Worm (Caenorhabditis elegans) whole organism, L2 larva: ENCODE results near the gene C34F6.12.

Experiments
- R02D3.7 ChIP-seq: fragments of 150-350 bp; optimal IDR thresholded peaks from 2 replicates; lab custom pipeline; 2014; ENCODE audit warnings: missing biosample characterization, missing genetic modification characterization
- alr-1 ChIP-seq: fragments of 150-350 bp; optimal IDR thresholded peaks from 2 replicates; lab custom pipeline; 2014; ENCODE audit warnings: missing biosample characterization, missing genetic modification characterization
- aly-2 ChIP-seq: fragments of 150-350 bp; optimal IDR thresholded peaks from 2 replicates; lab custom pipeline; 2014; ENCODE audit warnings: missing biosample characterization, missing genetic modification characterization
- blmp-1 ChIP-seq: sonication (generic microtip); optimal IDR thresholded peaks from 2 replicates; lab custom pipeline; 2017; ENCODE audit warnings: missing genetic modification characterization, mild to moderate bottlenecking, missing compliant biosample characterization, antibody characterized with exemption, moderate library complexity; ENCODE audit not compliant: insufficient read depth
- ceh-82 ChIP-seq: fragments of 150-350 bp; optimal IDR thresholded peaks from 2 replicates; lab custom pipeline; 2014; ENCODE audit warnings: missing biosample characterization, missing genetic modification characterization
- crh-2 ChIP-seq: sonication (generic microtip); optimal IDR thresholded peaks from 2 replicates; lab custom pipeline; 2017; ENCODE audit warnings: missing biosample characterization, missing genetic modification characterization
- elt-3 ChIP-seq: sonication (generic microtip); optimal IDR thresholded peaks from 2 replicates; lab custom pipeline; 2017; ENCODE audit warnings: missing biosample characterization, missing genetic modification characterization
- gmeb-1 ChIP-seq: fragments of 150-350 bp; optimal IDR thresholded peaks from 2 replicates; lab custom pipeline; 2014; ENCODE audit warnings: missing biosample characterization, missing genetic modification characterization
- lin-11 ChIP-seq: fragments of 150-350 bp; sonication (generic microtip); optimal IDR thresholded peaks from 2 replicates; lab custom pipeline; 2014; ENCODE audit warnings: missing biosample characterization, missing genetic modification characterization, inconsistent platforms, mixed read lengths
- lin-39 ChIP-seq: fragments of 150-350 bp; optimal IDR thresholded peaks from 2 replicates; lab custom pipeline; 2014; ENCODE audit warnings: missing biosample characterization, missing genetic modification reagents, missing genetic modification characterization
- lsy-2 ChIP-seq, 2 experiments: fragments of 150-350 bp in 1 of 2; sonication (generic microtip) in 1 of 2; optimal IDR thresholded peaks; 2 replicates each; lab custom pipeline; 2014 to 2017; ENCODE audit warnings: missing biosample characterization in 2 of 2, missing genetic modification characterization in 2 of 2
- mab-5 ChIP-seq: fragments of 150-350 bp; optimal IDR thresholded peaks from 2 replicates; lab custom pipeline; 2014; ENCODE audit warnings: missing biosample characterization, missing genetic modification characterization
- mbf-1 ChIP-seq: sonication (generic microtip); optimal IDR thresholded peaks from 2 replicates; lab custom pipeline; 2017; ENCODE audit warnings: missing biosample characterization, missing genetic modification characterization
- mdl-1 ChIP-seq, 2 experiments: fragments of 150-350 bp in 1 of 2; sonication (generic microtip) in 1 of 2; optimal IDR thresholded peaks; 2 replicates each; lab custom pipeline; 2017; ENCODE audit warnings: missing biosample characterization in 2 of 2, missing genetic modification characterization in 2 of 2
- nhr-10 ChIP-seq: sonication (generic microtip); optimal IDR thresholded peaks from 2 replicates; lab custom pipeline; 2017; ENCODE audit warnings: missing biosample characterization, missing genetic modification characterization
- nhr-12 ChIP-seq: fragments of 150-350 bp; optimal IDR thresholded peaks from 2 replicates; lab custom pipeline; 2014; ENCODE audit warnings: missing biosample characterization, missing genetic modification characterization
- nhr-129 ChIP-seq: fragments of 150-350 bp; optimal IDR thresholded peaks from 2 replicates; lab custom pipeline; 2014; ENCODE audit warnings: missing biosample characterization, missing genetic modification characterization
- nhr-21 ChIP-seq: fragments of 150-350 bp; optimal IDR thresholded peaks from 2 replicates; lab custom pipeline; 2014; ENCODE audit warnings: missing biosample characterization, missing genetic modification characterization
- nhr-237 ChIP-seq: fragments of 150-350 bp; optimal IDR thresholded peaks from 2 replicates; lab custom pipeline; 2014; ENCODE audit warnings: missing biosample characterization, missing genetic modification characterization
- nhr-25 ChIP-seq: fragments of 150-350 bp; sonication (generic microtip); optimal IDR thresholded peaks from 3 replicates; lab custom pipeline; 2014; ENCODE audit warnings: missing biosample characterization, missing genetic modification characterization
- skn-1 ChIP-seq: sonication (generic microtip); optimal IDR thresholded peaks from 2 replicates; lab custom pipeline; 2017; ENCODE audit warnings: missing biosample characterization, missing genetic modification characterization
- sma-3 ChIP-seq: sonication (generic microtip); optimal IDR thresholded peaks from 2 replicates; lab custom pipeline; 2016; ENCODE audit warnings: missing genetic modification reagents, missing genetic modification characterization, missing compliant biosample characterization
- snpc-4 ChIP-seq: fragments of 150-350 bp; optimal IDR thresholded peaks from 2 replicates; lab custom pipeline; 2014; ENCODE audit warnings: missing biosample characterization, missing genetic modification characterization
- unc-62 ChIP-seq: fragments of 150-350 bp; optimal IDR thresholded peaks from 2 replicates; lab custom pipeline; 2014; ENCODE audit warnings: missing biosample characterization, missing genetic modification reagents, missing genetic modification characterization
- zag-1 ChIP-seq: fragments of 150-350 bp; optimal IDR thresholded peaks from 2 replicates; lab custom pipeline; 2014; ENCODE audit warnings: missing biosample characterization, missing genetic modification characterization
- ztf-11 ChIP-seq: sonication (generic microtip); optimal IDR thresholded peaks from 2 replicates; lab custom pipeline; 2017; ENCODE audit warnings: missing biosample characterization, missing genetic modification characterization
- ztf-4 ChIP-seq: fragments of 150-350 bp; optimal IDR thresholded peaks from 2 replicates; lab custom pipeline; 2014; ENCODE audit warnings: missing biosample characterization, missing genetic modification characterization

C34F6.12 gene

ce11 chrX:11190443-11190842 lies 36.1 kb downstream of the C34F6.12 start:
- TF ChIP-seq elt-3 (tag; lab: Kevin White, UChicago) (no peak), ztf-11 (tag; lab: Kevin White, UChicago) (no peak), sma-3 (peak; percentile 21), nhr-21 (tag; lab: Kevin White, UChicago) (peak; percentile 45), lsy-2 (tag; optimal IDR thresholded peaks at IDR 0.05; lab: Kevin White, UChicago) (no peak), R02D3.7 (no peak), mdl-1 (tag; optimal IDR thresholded peaks at IDR 0.05; lab: Kevin White, UChicago) (no peak), nhr-25 (tag; lab: Kevin White, UChicago) (no peak)

- TF ChIP-seq crh-2 (tag; lab: Kevin White, UChicago) (no peak), alr-1 (no peak), mab-5 (tag; lab: Kevin White, UChicago) (no peak), lin-39 (tag; lab: Kevin White, UChicago) (no peak), zag-1 (tag; lab: Kevin White, UChicago) (no peak), sma-3 (no peak), mbf-1 (tag; lab: Kevin White, UChicago) (no peak), R02D3.7 (no peak), unc-62 (no peak), gmeb-1 (tag; lab: Kevin White, UChicago) (no peak)
Observed at ce11 chrX:11189515-11189914, 37.0 kb downstream of the C34F6.12 start, which contains the start of gene F13D2.1. Gene F13D2.1, minus strand, starts transcription at chrX:11189615.

DNA sequence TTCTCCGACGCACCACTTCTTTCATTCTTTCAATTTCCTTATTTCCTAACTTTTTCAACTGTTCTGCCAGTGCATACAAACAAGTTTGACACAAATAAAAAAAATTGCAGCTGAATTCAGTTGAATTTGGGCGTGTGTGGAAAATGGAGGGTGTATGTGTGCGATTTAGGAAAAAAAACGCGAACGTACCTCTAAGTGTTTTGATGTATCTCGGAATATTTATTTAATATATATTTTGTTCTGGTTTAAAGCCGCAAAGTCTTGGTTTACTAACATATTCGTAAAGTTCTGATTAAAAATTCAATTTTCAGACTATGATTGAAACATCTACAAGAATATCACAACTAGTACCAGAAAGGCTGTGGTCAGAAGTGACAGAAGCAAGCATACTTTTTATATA lies 41.0 kb downstream of the C34F6.12 start, which contains the start of gene gnrr-7:
gnrr-7 (plus strand) TSS at position 301 of the 400 bp plus-strand sequence.
- no peak for TF ChIP-seq skn-1
- TF ChIP-seq ceh-82 (tag; lab: Kevin White, UChicago) = no peak
- TF ChIP-seq lin-11 (tag; lab: Kevin White, UChicago) = no peak

ce11 chrX:11178599-11178998 lies 47.9 kb downstream of the C34F6.12 start, which contains the start of gene gnrr-6:
Gene gnrr-6, plus strand, starts transcription at chrX:11178899.
- no peak for TF ChIP-seq nhr-10 (tag; lab: Kevin White, UChicago)
- TF ChIP-seq nhr-25 (tag; lab: Kevin White, UChicago) = no peak
- TF ChIP-seq nhr-12 (tag; lab: Kevin White, UChicago) = no peak
- TF ChIP-seq lin-39 (tag; lab: Kevin White, UChicago) = no peak
- no peak for TF ChIP-seq elt-3 (tag; lab: Kevin White, UChicago)
- no peak for TF ChIP-seq snpc-4
- TF ChIP-seq aly-2 (tag; lab: Kevin White, UChicago) = no peak
- TF ChIP-seq nhr-237 (tag; lab: Kevin White, UChicago) = no peak
- no peak for TF ChIP-seq blmp-1
- no peak for TF ChIP-seq nhr-129 (tag; lab: Kevin White, UChicago)
- TF ChIP-seq ztf-4 (tag; lab: Kevin White, UChicago) = no peak
- no peak for TF ChIP-seq ceh-82 (tag; lab: Kevin White, UChicago)
